Worm (Caenorhabditis elegans): ENCODE results near the gene F23F1.5.

DNA sequence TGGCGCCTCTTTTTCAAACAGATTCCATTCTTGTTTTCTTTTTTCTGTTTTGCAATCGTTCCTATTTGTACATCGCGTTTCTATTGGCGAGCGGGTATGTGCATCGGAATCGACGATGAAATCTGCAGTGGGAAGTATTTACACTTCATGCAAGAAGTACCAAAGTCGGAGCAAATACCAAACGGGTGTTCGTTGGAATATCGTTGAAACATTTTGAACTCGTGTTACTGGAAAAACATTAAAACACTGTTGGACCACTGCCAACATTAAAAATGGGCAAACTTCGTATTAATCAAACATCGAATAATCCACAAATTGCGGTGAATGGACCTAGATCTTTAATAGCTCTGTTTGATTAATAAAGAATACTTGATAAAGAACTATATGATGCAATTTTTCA, 47.8 kb upstream of the F23F1.5 start, which contains the start of gene C23H3.9:
- no peak for TF ChIP-seq tab-1 (GFP tag; IDR thresholded peaks at IDR 0.05)
- TF ChIP-seq T22C8.4 (GFP tag; IDR thresholded peaks at IDR 0.05) = no peak
- TF ChIP-seq ref-1 (GFP tag; conservative IDR thresholded peaks at IDR 0.05) = no peak
- TF ChIP-seq ztf-29 (GFP tag; IDR thresholded peaks at IDR 0.05) = no peak
- no peak for TF ChIP-seq flt-1 (GFP tag; IDR thresholded peaks at IDR 0.05)
- no peak for TF ChIP-seq med-1 (GFP tag; optimal IDR thresholded peaks at IDR 0.05; ENCODE audit: insufficient read depth)
- TF ChIP-seq ztf-23 (GFP tag; IDR thresholded peaks at IDR 0.05) = no peak
- no peak for TF ChIP-seq klf-2 (GFP tag; conservative IDR thresholded peaks at IDR 0.05)

Data from whole organism, midembryonic.